Worm (Caenorhabditis elegans): ENCODE measurements around the gene htas-1.

ce11 chrIV:9671001-9671652, 12.2 kb downstream of the htas-1 start:
- TF ChIP-seq cog-1 (tag; optimal IDR thresholded peaks at IDR 0.05) (no peak), ref-1 (GFP tag; conservative IDR thresholded peaks at IDR 0.05) (no peak), klf-2 (GFP tag; conservative IDR thresholded peaks at IDR 0.05) (no peak), T22C8.4 (GFP tag; IDR thresholded peaks at IDR 0.05) (no peak), tab-1 (GFP tag; IDR thresholded peaks at IDR 0.05) (no peak), ztf-23 (GFP tag; IDR thresholded peaks at IDR 0.05) (no peak)
